Worm (Caenorhabditis elegans) whole organism, L1 larva: ENCODE measurements around the gene F46C5.6.

Experiments used
- C34B4.2 ChIP-seq: sonication (generic microtip); optimal IDR thresholded peaks from 2 replicates; lab custom pipeline; 2017; ENCODE audit warnings: mild to moderate bottlenecking, missing genetic modification characterization, missing compliant biosample characterization
- F16B12.6 ChIP-seq: fragments of 150-350 bp; optimal IDR thresholded peaks from 2 replicates; lab custom pipeline; 2014; ENCODE audit warnings: missing biosample characterization, missing genetic modification characterization
- Y116A8C.19 ChIP-seq: sonication (generic microtip); optimal IDR thresholded peaks from 2 replicates; lab custom pipeline; 2016; ENCODE audit warnings: missing compliant biosample characterization, missing genetic modification characterization, borderline replicate concordance
- aha-1 ChIP-seq: fragments of 150-350 bp; optimal IDR thresholded peaks from 2 replicates; lab custom pipeline; 2014; ENCODE audit warnings: missing biosample characterization, missing genetic modification characterization
- alr-1 ChIP-seq: fragments of 200-800 bp; sonication (Bioruptor generic); optimal IDR thresholded peaks from 2 replicates; lab custom pipeline; 2018; ENCODE audit warnings: borderline replicate concordance, mild to moderate bottlenecking, missing genetic modification characterization, missing compliant biosample characterization
- aly-2 ChIP-seq: fragments of 150-350 bp; optimal IDR thresholded peaks from 2 replicates; lab custom pipeline; 2014; ENCODE audit warnings: missing biosample characterization, missing genetic modification characterization
- ama-1 ChIP-seq: fragments of 150-350 bp; optimal IDR thresholded peaks from 2 replicates; lab custom pipeline; 2014
- blmp-1 ChIP-seq: fragments of 150-350 bp; optimal IDR thresholded peaks from 2 replicates; lab custom pipeline; 2014; ENCODE audit warnings: missing biosample characterization, missing genetic modification characterization
- ceh-63 ChIP-seq: fragments of 200-800 bp; sonication (Bioruptor generic); optimal IDR thresholded peaks from 2 replicates; lab custom pipeline; 2018; ENCODE audit warnings: mild to moderate bottlenecking, missing genetic modification characterization, missing compliant biosample characterization
- ceh-8 ChIP-seq: fragments of 200-800 bp; sonication (Bioruptor generic); optimal IDR thresholded peaks from 2 replicates; lab custom pipeline; 2018; ENCODE audit warnings: mild to moderate bottlenecking, missing genetic modification characterization, moderate library complexity, missing compliant biosample characterization
- ceh-82 ChIP-seq, 3 experiments: fragments of 150-350 bp in 1 of 3; sonication (generic microtip) in 2 of 3; optimal IDR thresholded peaks; 2 replicates each; lab custom pipeline; 2014 to 2017; ENCODE audit warnings: missing biosample characterization in 3 of 3, missing genetic modification characterization in 3 of 3
- ceh-88 ChIP-seq: fragments of 200-800 bp; sonication (Bioruptor generic); IDR thresholded peaks from 2 replicates; pipeline ENCODE4 v1.3.6; 2022; ENCODE audit warnings: missing genetic modification characterization, missing compliant biosample characterization
- ces-1 ChIP-seq: fragments of 150-350 bp; optimal IDR thresholded peaks from 2 replicates; lab custom pipeline; 2014; ENCODE audit warnings: missing biosample characterization, missing genetic modification reagents, missing genetic modification characterization
- efl-1 ChIP-seq, 4 experiments: fragments of 150-350 bp; optimal IDR thresholded peaks in 3 of 4; peaks in 1 of 4; 1 replicate in 1 of 4; 2 replicates in 3 of 4; lab custom pipeline; 2014; ENCODE audit warnings: missing biosample characterization in 2 of 4, missing genetic modification characterization in 2 of 4, missing genetic modification reagents in 2 of 4
- efl-3 ChIP-seq: fragments of 200-800 bp; sonication (Bioruptor generic); optimal IDR thresholded peaks from 2 replicates; lab custom pipeline; 2018; ENCODE audit warnings: mild to moderate bottlenecking, missing genetic modification characterization, missing compliant biosample characterization
- egl-13 ChIP-seq: sonication (generic microtip); optimal IDR thresholded peaks from 2 replicates; lab custom pipeline; 2016; ENCODE audit warnings: missing genotype, missing genetic modification reagents, missing genetic modification characterization, missing compliant biosample characterization
- elt-3 ChIP-seq, 6 experiments: fragments of 150-350 bp in 1 of 6; sonication (generic microtip); optimal IDR thresholded peaks; 2 replicates each; lab custom pipeline; 2017 to 2018; ENCODE audit warnings: missing biosample characterization in 6 of 6, missing genetic modification characterization in 6 of 6, inconsistent platforms in 1 of 6
- ets-5 ChIP-seq: fragments of 200-800 bp; sonication (Bioruptor generic); IDR thresholded peaks from 2 replicates; pipeline ENCODE4 v1.3.6; 2022; ENCODE audit warnings: missing genetic modification characterization, missing compliant biosample characterization
- fkh-10 ChIP-seq: sonication (generic microtip); optimal IDR thresholded peaks from 2 replicates; lab custom pipeline; 2017; ENCODE audit warnings: missing biosample characterization, missing genetic modification reagents, missing genetic modification characterization
- fkh-4 ChIP-seq: sonication (generic microtip); optimal IDR thresholded peaks from 2 replicates; lab custom pipeline; 2016; ENCODE audit warnings: missing compliant biosample characterization, missing genetic modification characterization, borderline replicate concordance
- fkh-8 ChIP-seq: sonication (generic microtip); optimal IDR thresholded peaks from 2 replicates; lab custom pipeline; 2016; ENCODE audit warnings: mild to moderate bottlenecking, missing genetic modification characterization, missing compliant biosample characterization
- hlh-4 ChIP-seq: sonication (generic microtip); optimal IDR thresholded peaks from 2 replicates; lab custom pipeline; 2016; ENCODE audit warnings: mild to moderate bottlenecking, missing genetic modification characterization, missing compliant biosample characterization
- jun-1 ChIP-seq: fragments of 150-350 bp; optimal IDR thresholded peaks from 2 replicates; lab custom pipeline; 2014; ENCODE audit warnings: missing biosample characterization, missing genetic modification reagents, missing genetic modification characterization
- lin-39 ChIP-seq: fragments of 150-350 bp; optimal IDR thresholded peaks from 2 replicates; lab custom pipeline; 2014; ENCODE audit warnings: missing biosample characterization, missing genetic modification reagents, missing genetic modification characterization
- lir-3 ChIP-seq: sonication (generic microtip); optimal IDR thresholded peaks from 2 replicates; lab custom pipeline; 2016; ENCODE audit warnings: mild to moderate bottlenecking, missing genetic modification characterization, moderate library complexity, missing compliant biosample characterization; ENCODE audit not compliant: poor library complexity
- mab-9 ChIP-seq: fragments of 200-800 bp; sonication (Bioruptor generic); IDR thresholded peaks from 2 replicates; pipeline ENCODE4 v1.3.6; 2022; ENCODE audit warnings: missing genetic modification reagents, missing genetic modification characterization, missing compliant biosample characterization
- mef-2 ChIP-seq: fragments of 150-350 bp; optimal IDR thresholded peaks from 2 replicates; lab custom pipeline; 2014; ENCODE audit warnings: missing biosample characterization, missing genetic modification characterization
- mep-1 ChIP-seq: fragments of 150-350 bp; optimal IDR thresholded peaks from 2 replicates; lab custom pipeline; 2014; ENCODE audit warnings: missing biosample characterization, missing genetic modification characterization
- nhr-11 ChIP-seq: fragments of 150-350 bp; optimal IDR thresholded peaks from 2 replicates; lab custom pipeline; 2014; ENCODE audit warnings: missing biosample characterization, missing genetic modification characterization
- nhr-19 ChIP-seq: fragments of 200-800 bp; sonication (Bioruptor generic); conservative IDR thresholded peaks from 2 replicates; pipeline ENCODE4 v1.3.6; 2022; ENCODE audit warnings: missing genetic modification characterization, missing compliant biosample characterization
- nhr-20 ChIP-seq: sonication (generic microtip); optimal IDR thresholded peaks from 2 replicates; lab custom pipeline; 2016; ENCODE audit warnings: mild to moderate bottlenecking, missing genetic modification characterization, missing compliant biosample characterization
- nhr-47 ChIP-seq: sonication (generic microtip); optimal IDR thresholded peaks from 2 replicates; lab custom pipeline; 2016; ENCODE audit warnings: mild to moderate bottlenecking, missing genetic modification characterization, moderate library complexity, missing compliant biosample characterization
- nhr-77 ChIP-seq: fragments of 150-350 bp; optimal IDR thresholded peaks from 2 replicates; lab custom pipeline; 2014; ENCODE audit warnings: missing biosample characterization, missing genetic modification characterization
- nhr-85 ChIP-seq: sonication (generic microtip); peaks from one replicate; lab custom pipeline; 2016; ENCODE audit warnings: missing genetic modification characterization, inconsistent platforms, missing compliant biosample characterization
- pag-3 ChIP-seq: sonication (generic microtip); optimal IDR thresholded peaks from 2 replicates; lab custom pipeline; 2017; ENCODE audit warnings: missing genetic modification characterization, mild to moderate bottlenecking, missing compliant biosample characterization, antibody characterized with exemption, borderline replicate concordance; ENCODE audit not compliant: insufficient read depth
- rnt-1 ChIP-seq: sonication (generic microtip); optimal IDR thresholded peaks from 2 replicates; lab custom pipeline; 2016; ENCODE audit warnings: mild to moderate bottlenecking, missing genetic modification characterization, moderate library complexity, missing compliant biosample characterization
- skn-1 ChIP-seq: fragments of 150-350 bp; optimal IDR thresholded peaks from 2 replicates; lab custom pipeline; 2014; ENCODE audit warnings: missing biosample characterization, missing genetic modification characterization
- sptf-1 ChIP-seq: fragments of 150-350 bp; optimal IDR thresholded peaks from 2 replicates; lab custom pipeline; 2014; ENCODE audit warnings: missing biosample characterization, missing genetic modification characterization
- sup-37 ChIP-seq: fragments of 200-800 bp; sonication (Bioruptor generic); optimal IDR thresholded peaks from 2 replicates; lab custom pipeline; 2018; ENCODE audit warnings: mild to moderate bottlenecking, missing genetic modification characterization, missing compliant biosample characterization
- swsn-7 ChIP-seq: sonication (generic microtip); optimal IDR thresholded peaks from 2 replicates; lab custom pipeline; 2016; ENCODE audit warnings: missing genetic modification characterization, missing compliant biosample characterization
- unc-62 ChIP-seq: fragments of 150-350 bp; optimal IDR thresholded peaks from 2 replicates; lab custom pipeline; 2014; ENCODE audit warnings: missing biosample characterization, missing genetic modification reagents, missing genetic modification characterization
- unc-86 ChIP-seq: sonication (generic microtip); optimal IDR thresholded peaks from 2 replicates; lab custom pipeline; 2016; ENCODE audit warnings: missing genetic modification characterization, missing compliant biosample characterization
- unc-98 ChIP-seq: fragments of 200-800 bp; sonication (Bioruptor generic); IDR thresholded peaks from 2 replicates; pipeline ENCODE4 v1.3.6; 2022; ENCODE audit warnings: missing genetic modification characterization, missing compliant biosample characterization
- ztf-11 ChIP-seq, 2 experiments: sonication (generic microtip); optimal IDR thresholded peaks; 2 replicates each; lab custom pipeline; 2016 to 2017; ENCODE audit warnings: missing genetic modification characterization in 2 of 2, missing biosample characterization in 1 of 2, missing compliant biosample characterization in 1 of 2
- ztf-4 ChIP-seq: fragments of 150-350 bp; optimal IDR thresholded peaks from 2 replicates; lab custom pipeline; 2014; ENCODE audit warnings: missing biosample characterization, missing genetic modification characterization

Gene F46C5.6

DNA sequence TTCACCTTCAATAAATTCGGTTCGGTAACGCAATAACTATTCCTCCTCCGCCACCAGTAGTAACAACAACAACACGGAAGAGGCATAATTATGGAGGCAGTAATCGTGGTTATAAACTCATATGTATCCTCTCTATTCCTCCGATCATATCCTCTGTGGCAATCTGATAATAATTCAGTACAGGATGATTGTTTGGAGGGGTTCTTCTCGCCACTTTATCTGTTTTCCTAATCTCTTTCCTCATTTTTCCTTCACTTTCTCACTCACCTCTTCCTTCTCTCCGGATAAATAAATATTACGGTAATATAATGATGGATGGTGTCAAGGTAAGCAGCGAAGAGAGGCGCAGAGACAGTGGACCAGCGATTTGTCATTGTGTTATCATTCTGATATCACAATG is 46.2 kb upstream of the F46C5.6 start:
- no peak for TF ChIP-seq C34B4.2
- TF ChIP-seq blmp-1: peak; percentile 47
- no peak for TF ChIP-seq mab-9
- no peak for TF ChIP-seq sup-37 (GFP tag; lab: Kevin White, UChicago)
- no peak for TF ChIP-seq ztf-11 (tag; optimal IDR thresholded peaks at IDR 0.05; lab: Kevin White, UChicago)
- TF ChIP-seq elt-3 (tag; optimal IDR thresholded peaks at IDR 0.05; lab: Kevin White, UChicago): peak in 1 of 6 experiments; percentile 30
- TF ChIP-seq fkh-4 (tag; lab: Kevin White, UChicago): no peak

DNA sequence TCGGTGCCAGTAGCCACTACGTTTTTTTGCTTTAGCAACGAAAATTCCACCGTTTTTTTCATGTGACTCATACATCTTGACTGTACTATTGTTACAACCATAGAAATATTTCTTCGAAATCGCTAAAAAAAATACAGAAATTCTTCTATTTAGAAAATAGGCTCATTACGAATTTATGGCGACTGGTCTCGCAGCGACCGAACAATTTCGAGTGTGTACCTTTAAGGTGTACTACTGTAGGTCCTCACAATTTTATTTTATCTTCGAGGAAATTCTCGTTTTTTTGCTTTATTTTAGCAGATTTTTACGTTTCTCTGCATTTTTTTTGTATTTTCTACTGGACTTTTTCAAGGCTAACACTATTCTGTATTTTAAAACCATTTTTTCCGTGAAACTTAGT is 45.7 kb upstream of the F46C5.6 start:
- TF ChIP-seq Y116A8C.19 (tag; lab: Kevin White, UChicago) (no peak), mep-1 (tag; lab: Kevin White, UChicago) (no peak), F16B12.6 (tag; lab: Kevin White, UChicago) (no peak), swsn-7 (no peak), nhr-11 (tag; lab: Kevin White, UChicago) (no peak), hlh-4 (no peak), pag-3 (tag; lab: Kevin White, UChicago) (no peak), aha-1 (no peak), ces-1 (GFP tag; lab: Kevin White, UChicago) (no peak), ceh-82 (tag; optimal IDR thresholded peaks at IDR 0.05; lab: Kevin White, UChicago) (no peak), aly-2 (no peak), ets-5 (GFP tag; lab: Robert Waterston, UW) (no peak), lin-39 (tag; lab: Kevin White, UChicago) (no peak), C34B4.2 (no peak), nhr-47 (tag; lab: Kevin White, UChicago) (no peak), unc-62 (GFP tag; lab: Kevin White, UChicago) (no peak), egl-13 (no peak), lir-3 (no peak)

DNA sequence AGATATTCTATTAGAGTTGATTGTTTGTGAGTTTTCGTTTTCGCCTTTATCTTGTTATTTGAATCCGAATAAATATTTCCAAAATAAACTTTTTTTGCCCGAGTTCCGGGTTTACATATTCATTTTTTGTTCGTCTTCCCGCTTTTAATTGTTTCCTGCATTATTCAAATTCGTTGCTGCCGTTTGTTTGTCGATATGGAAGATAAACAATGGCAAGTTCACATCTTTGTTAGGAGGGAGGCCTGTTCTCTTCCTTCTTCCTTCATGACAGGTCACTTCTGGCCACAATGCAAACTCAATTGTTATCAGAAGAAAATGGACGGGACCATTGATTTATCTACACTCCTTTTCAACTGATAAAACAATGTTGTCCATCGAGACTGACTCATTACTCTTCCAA is 45.3 kb upstream of the F46C5.6 start:
- TF ChIP-seq efl-3: no peak
- TF ChIP-seq unc-86 (tag; lab: Kevin White, UChicago): no peak
- TF ChIP-seq alr-1: no peak

DNA sequence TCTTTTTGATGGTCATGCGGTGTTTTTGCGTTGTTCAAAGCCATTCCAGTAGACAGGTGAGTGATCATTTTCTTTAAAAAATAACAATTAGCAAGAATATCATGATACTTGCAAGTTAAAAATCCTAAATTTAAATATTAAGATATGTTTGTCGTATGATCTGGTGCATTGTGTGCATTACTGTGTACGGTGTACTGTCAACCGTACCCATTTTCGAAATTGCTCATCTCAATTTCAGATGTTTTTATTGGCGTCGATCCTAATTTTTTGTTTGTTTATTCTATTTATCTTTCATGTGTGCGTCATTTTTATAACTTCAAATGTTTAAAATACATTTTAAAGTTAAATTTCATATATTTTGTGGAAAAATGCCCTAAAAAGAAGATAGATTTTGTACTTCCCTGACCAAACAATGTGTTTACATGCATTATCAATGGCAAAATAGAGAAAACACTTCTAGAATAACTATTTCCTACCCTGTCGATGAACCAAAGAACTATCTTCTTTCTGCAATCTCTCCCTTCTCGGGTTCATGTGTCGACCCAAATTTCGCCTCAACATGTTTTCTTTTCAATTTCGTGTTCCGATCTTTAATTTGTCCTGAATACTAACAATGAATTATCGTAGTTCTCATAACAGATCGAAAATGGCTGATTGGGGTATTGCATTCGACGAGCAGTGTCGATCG is 40.1 kb upstream of the F46C5.6 start, which contains the start of the genes T07D4.5 and ddx-19:
TSS of gene T07D4.5 (minus strand) at position 71 of the 688 bp plus-strand sequence.
TSS of gene ddx-19 (plus strand) at position 638 of the 688 bp plus-strand sequence.
- TF ChIP-seq ceh-8 (GFP tag; lab: Kevin White, UChicago) (no peak), ceh-63 (GFP tag; lab: Kevin White, UChicago) (no peak), pag-3 (tag; lab: Kevin White, UChicago) (no peak), fkh-4 (tag; lab: Kevin White, UChicago) (no peak), nhr-19 (GFP tag; lab: Robert Waterston, UW) (no peak; the same call in 1 of the 2 replicates), mep-1 (tag; lab: Kevin White, UChicago) (no peak), sptf-1 (tag; lab: Kevin White, UChicago) (no peak), swsn-7 (peak; percentile 29), lin-39 (tag; lab: Kevin White, UChicago) (no peak), efl-3 (no peak), C34B4.2 (no peak), nhr-77 (tag; lab: Kevin White, UChicago) (no peak), rnt-1 (tag; lab: Kevin White, UChicago) (peak; percentile 7), hlh-4 (no peak), efl-1 (optimal IDR thresholded peaks at IDR 0.05; lab: Kevin White, UChicago) (peak; percentile 56 to 66), efl-1 (GFP tag; optimal IDR thresholded peaks at IDR 0.05 in 1 of 2; lab: Kevin White, UChicago) (peak; percentile 65 to 95), ama-1 (lab: Kevin White, UChicago) (no peak), ztf-4 (tag; lab: Kevin White, UChicago) (no peak), fkh-10 (GFP tag; lab: Kevin White, UChicago) (no peak), mef-2 (no peak), unc-98 (GFP tag; lab: Robert Waterston, UW) (no peak), ceh-88 (GFP tag; lab: Robert Waterston, UW) (no peak), aha-1 (no peak), blmp-1 (no peak), fkh-8 (tag; lab: Kevin White, UChicago) (no peak), skn-1 (tag; lab: Kevin White, UChicago) (peak; percentile 9), jun-1 (tag; lab: Kevin White, UChicago) (no peak), unc-86 (tag; lab: Kevin White, UChicago) (no peak), nhr-85 (tag; lab: Kevin White, UChicago) (peak; percentile 45), unc-62 (GFP tag; lab: Kevin White, UChicago) (no peak), nhr-20 (tag; lab: Kevin White, UChicago) (peak; percentile 55)
